Worm (Caenorhabditis elegans): ENCODE data around the gene atgp-2.

- TF ChIP-seq hnd-1 (tag; optimal IDR thresholded peaks at IDR 0.05) (no peak), ama-1 (optimal IDR thresholded peaks at IDR 0.05) (no peak), pes-1 (GFP tag; IDR thresholded peaks at IDR 0.05) (no peak), B0310.2 (tag; optimal IDR thresholded peaks at IDR 0.05) (no peak), flt-1 (GFP tag; IDR thresholded peaks at IDR 0.05) (no peak), scrt-1 (GFP tag; IDR thresholded peaks at IDR 0.05) (no peak), aly-1 (tag; optimal IDR thresholded peaks at IDR 0.05) (no peak), sea-1 (GFP tag; conservative IDR thresholded peaks at IDR 0.05) (no peak), hmbx-1 (tag; optimal IDR thresholded peaks at IDR 0.05) (no peak), F13C5.2 (tag; optimal IDR thresholded peaks at IDR 0.05) (no peak), ets-7 (tag; optimal IDR thresholded peaks at IDR 0.05) (no peak)
Measured at ce11 chrII:14592629-14593028, 51.3 kb downstream of the atgp-2 start.

Data from whole organism, early embryonic.